Worm (Caenorhabditis elegans) whole organism, early embryonic: Measurements from ENCODE around the gene F47B7.3.
A peak's percentile ranks its signal among the peaks of the same experiment; 100 is the strongest.

Experiments used
- B0310.2 ChIP-seq: sonication (generic microtip); optimal IDR thresholded peaks from 2 replicates; lab custom pipeline; 2016; ENCODE audit warnings: mild to moderate bottlenecking, missing genetic modification characterization, missing compliant biosample characterization
- F13C5.2 ChIP-seq: sonication (generic microtip); optimal IDR thresholded peaks from 2 replicates; lab custom pipeline; 2017; ENCODE audit warnings: mild to moderate bottlenecking, missing genetic modification characterization, inconsistent platforms, missing compliant biosample characterization
- aly-1 ChIP-seq: sonication (generic microtip); optimal IDR thresholded peaks from 2 replicates; lab custom pipeline; 2016; ENCODE audit warnings: missing genetic modification characterization, missing compliant biosample characterization
- ama-1 ChIP-seq: fragments of 150-350 bp; optimal IDR thresholded peaks from 2 replicates; lab custom pipeline; 2014
- ceh-13 ChIP-seq: fragments of 200-800 bp; sonication (Bioruptor generic); optimal IDR thresholded peaks from 2 replicates; lab custom pipeline; 2018; ENCODE audit warnings: mild to moderate bottlenecking, missing genetic modification characterization, missing compliant biosample characterization
- ceh-36 ChIP-seq: sonication (generic microtip); optimal IDR thresholded peaks from 2 replicates; lab custom pipeline; 2016; ENCODE audit warnings: missing genetic modification characterization, inconsistent platforms, missing compliant biosample characterization
- ets-7 ChIP-seq: sonication (generic microtip); optimal IDR thresholded peaks from 2 replicates; lab custom pipeline; 2016; ENCODE audit warnings: missing genotype, missing genetic modification characterization, missing compliant biosample characterization
- flt-1 ChIP-seq: fragments of 200-800 bp; sonication (Bioruptor generic); IDR thresholded peaks from 2 replicates; pipeline ENCODE4 v1.3.6; 2022; ENCODE audit warnings: missing genetic modification characterization, missing compliant biosample characterization
- hmbx-1 ChIP-seq: sonication (generic microtip); optimal IDR thresholded peaks from 2 replicates; lab custom pipeline; 2016; ENCODE audit warnings: mild to moderate bottlenecking, missing genetic modification characterization, missing compliant biosample characterization
- hmg-4 ChIP-seq: fragments of 200-800 bp; sonication (Bioruptor generic); optimal IDR thresholded peaks from 2 replicates; lab custom pipeline; 2018; ENCODE audit warnings: mild to moderate bottlenecking, missing genetic modification characterization, missing compliant biosample characterization
- hnd-1 ChIP-seq: sonication (generic microtip); optimal IDR thresholded peaks from 2 replicates; lab custom pipeline; 2016; ENCODE audit warnings: missing genetic modification characterization, missing compliant biosample characterization
- pes-1 ChIP-seq: fragments of 200-800 bp; sonication (Bioruptor generic); IDR thresholded peaks from 2 replicates; pipeline ENCODE4 v1.3.6; 2022; ENCODE audit warnings: missing genetic modification reagents, missing genetic modification characterization, missing compliant biosample characterization
- scrt-1 ChIP-seq: fragments of 200-800 bp; sonication (Bioruptor generic); IDR thresholded peaks from 2 replicates; pipeline ENCODE4 v1.3.6; 2022; ENCODE audit warnings: missing genetic modification characterization, missing compliant biosample characterization
- sea-1 ChIP-seq: fragments of 200-800 bp; sonication (Bioruptor generic); conservative IDR thresholded peaks from 2 replicates; pipeline ENCODE4 v1.3.6; 2022; ENCODE audit warnings: missing genetic modification characterization, missing compliant biosample characterization
- tbx-11 ChIP-seq: fragments of 200-800 bp; sonication (Bioruptor generic); IDR thresholded peaks from 2 replicates; pipeline ENCODE4 v1.3.6; 2022; ENCODE audit warnings: missing genetic modification characterization, missing compliant biosample characterization
- tbx-37 ChIP-seq: fragments of 200-800 bp; sonication (Bioruptor generic); conservative IDR thresholded peaks from 2 replicates; pipeline ENCODE4 v1.3.6; 2022; ENCODE audit warnings: missing genetic modification reagents, missing genetic modification characterization, missing compliant biosample characterization
- tra-4 ChIP-seq: sonication (generic microtip); optimal IDR thresholded peaks from 2 replicates; lab custom pipeline; 2017; ENCODE audit warnings: missing genetic modification characterization, missing compliant biosample characterization

Gene F47B7.3

DNA sequence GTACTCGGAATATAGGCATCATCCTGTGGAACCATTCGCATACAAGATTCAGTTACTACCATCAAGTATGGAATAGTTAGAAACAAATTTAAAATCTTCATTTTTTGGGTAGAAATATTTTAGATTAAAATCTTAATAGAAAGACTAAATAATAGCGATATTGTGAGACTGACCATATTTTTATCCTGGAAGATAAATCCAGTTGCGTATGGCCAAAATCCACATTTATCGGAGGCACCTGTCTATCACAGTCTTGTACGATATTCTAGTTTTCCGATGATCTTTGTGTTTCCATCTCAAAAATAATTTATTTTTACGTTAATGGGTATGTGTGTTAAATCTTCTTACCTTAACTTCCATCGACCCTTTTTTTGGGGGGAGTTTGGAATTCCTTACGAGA lies at the start of gene F47B7.3:
TSS of gene F47B7.3 (minus strand) at position 101 of the 400 bp plus-strand sequence.
- TF ChIP-seq hmbx-1 (tag; lab: Kevin White, UChicago) (no peak), tbx-37 (no peak), ceh-36 (tag; lab: Kevin White, UChicago) (no peak), ceh-13 (GFP tag; lab: Kevin White, UChicago) (no peak), ets-7 (tag; lab: Kevin White, UChicago) (no peak), aly-1 (tag; lab: Kevin White, UChicago) (no peak), hnd-1 (tag; lab: Kevin White, UChicago) (no peak), F13C5.2 (tag; lab: Kevin White, UChicago) (no peak), tbx-11 (GFP tag; lab: Robert Waterston, UW) (no peak), flt-1 (GFP tag; lab: Robert Waterston, UW) (no peak), sea-1 (GFP tag; lab: Robert Waterston, UW) (no peak), B0310.2 (no peak)

DNA sequence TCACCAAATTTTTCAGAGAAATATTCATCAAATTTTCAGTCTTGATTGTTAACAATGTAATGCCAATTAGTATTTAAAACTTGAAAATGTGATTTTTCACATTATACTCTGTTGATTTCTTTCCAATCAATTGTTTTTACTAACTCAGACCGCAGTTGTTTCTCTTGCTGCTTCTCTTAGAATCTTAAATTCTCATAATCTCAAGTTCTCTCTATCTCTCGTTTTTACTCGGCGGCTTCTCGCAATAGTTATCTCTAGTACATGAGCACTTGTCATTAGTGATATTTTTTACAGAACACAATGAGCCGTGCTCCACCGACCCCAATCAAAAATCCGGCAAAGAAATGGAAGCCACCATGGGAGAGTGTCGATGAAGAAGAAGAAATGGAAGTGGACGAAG lies 43.0 kb upstream of the F47B7.3 start, which contains the start of gene F35A5.1:
TSS of gene F35A5.1 (plus strand) at position 301 of the 400 bp plus-strand sequence.
- TF ChIP-seq hnd-1 (tag; lab: Kevin White, UChicago): no peak
- no peak for TF ChIP-seq ceh-36 (tag; lab: Kevin White, UChicago)
- no peak for TF ChIP-seq B0310.2

DNA sequence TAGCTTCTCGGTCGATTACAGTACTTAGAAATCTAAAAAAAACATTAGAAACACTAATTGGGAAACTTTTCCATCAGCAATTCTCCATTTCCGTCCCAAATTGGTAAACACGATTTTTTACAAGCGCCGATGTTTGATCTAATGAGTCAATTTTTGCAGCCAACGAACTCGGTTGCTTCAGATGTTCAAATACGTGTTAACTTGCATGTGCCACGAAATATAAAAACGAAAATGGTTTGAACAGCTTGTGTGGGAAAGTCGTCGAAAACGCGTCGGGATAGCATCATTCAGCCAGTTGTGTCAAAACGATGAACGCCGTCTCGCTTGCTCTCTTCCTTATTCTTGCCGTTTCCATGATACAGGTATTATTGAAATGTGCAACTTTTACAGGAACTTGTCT lies 40.6 kb upstream of the F47B7.3 start, which contains the start of gene F35A5.2:
TSS of gene F35A5.2 (plus strand) at position 301 of the 400 bp plus-strand sequence.
- TF ChIP-seq ceh-36 (tag; lab: Kevin White, UChicago) (no peak), sea-1 (GFP tag; lab: Robert Waterston, UW) (no peak), hmg-4 (GFP tag; lab: Kevin White, UChicago) (no peak), F13C5.2 (tag; lab: Kevin White, UChicago) (no peak), ceh-13 (GFP tag; lab: Kevin White, UChicago) (no peak), tbx-37 (no peak), scrt-1 (no peak), B0310.2 (no peak), hnd-1 (tag; lab: Kevin White, UChicago) (no peak), pes-1 (GFP tag; lab: Robert Waterston, UW) (no peak), hmbx-1 (tag; lab: Kevin White, UChicago) (no peak), aly-1 (tag; lab: Kevin White, UChicago) (no peak), tra-4 (tag; lab: Kevin White, UChicago) (no peak), ets-7 (tag; lab: Kevin White, UChicago) (no peak), tbx-11 (GFP tag; lab: Robert Waterston, UW) (no peak), flt-1 (GFP tag; lab: Robert Waterston, UW) (no peak)

DNA sequence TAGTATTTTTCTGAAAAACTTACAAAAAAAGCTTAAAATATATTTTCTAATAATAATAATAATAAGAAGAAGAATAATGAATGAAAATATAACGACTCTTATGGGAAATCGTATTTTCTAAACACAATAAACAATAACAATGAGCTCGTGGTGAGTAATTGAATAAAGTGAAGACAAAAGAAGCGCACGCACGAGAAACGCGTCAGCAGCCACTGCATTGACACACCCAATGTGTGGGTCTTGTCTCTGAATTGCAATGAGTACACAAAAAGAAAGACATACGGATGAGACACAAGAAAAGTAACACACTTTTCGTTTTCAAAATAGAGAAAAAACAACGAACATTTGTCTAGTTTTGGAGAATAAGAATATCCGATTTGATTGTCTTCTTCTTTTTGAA lies 39.1 kb upstream of the F47B7.3 start, which contains the start of gene F35A5.8:
TSS of gene F35A5.8 (minus strand) at position 151 of the 400 bp plus-strand sequence.
- peak; percentile 65 for TF ChIP-seq F13C5.2 (tag; lab: Kevin White, UChicago)
- TF ChIP-seq tbx-11 (GFP tag; lab: Robert Waterston, UW): peak; percentile 62; the same call in 1 of the 2 replicates
- 0 out of 2 replicates have a peak, but pooled peaks have one; percentile 16 for TF ChIP-seq tbx-37
- TF ChIP-seq B0310.2: no peak

DNA sequence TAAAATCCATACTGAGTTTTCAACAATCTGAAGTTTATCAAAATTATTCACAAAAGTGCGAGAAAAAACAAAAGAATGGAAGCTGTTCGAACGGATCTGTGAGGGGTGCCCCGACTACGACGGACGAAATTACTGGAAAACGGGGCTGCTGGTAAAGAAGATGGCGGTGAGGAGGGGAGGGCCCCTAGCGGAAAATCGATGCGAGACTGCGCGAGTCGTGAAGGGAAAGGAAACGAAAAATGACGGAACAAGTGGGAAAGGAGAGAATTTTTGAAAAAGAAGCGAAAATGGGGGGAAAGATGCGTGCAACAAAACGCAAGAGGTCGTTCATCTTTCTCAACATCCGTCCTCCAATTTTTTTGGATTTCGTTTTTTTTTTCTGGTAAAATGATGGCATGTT lies 38.5 kb upstream of the F47B7.3 start:
- TF ChIP-seq hnd-1 (tag; lab: Kevin White, UChicago) (no peak), hmbx-1 (tag; lab: Kevin White, UChicago) (no peak), B0310.2 (no peak), scrt-1 (no peak), F13C5.2 (tag; lab: Kevin White, UChicago) (no peak)

DNA sequence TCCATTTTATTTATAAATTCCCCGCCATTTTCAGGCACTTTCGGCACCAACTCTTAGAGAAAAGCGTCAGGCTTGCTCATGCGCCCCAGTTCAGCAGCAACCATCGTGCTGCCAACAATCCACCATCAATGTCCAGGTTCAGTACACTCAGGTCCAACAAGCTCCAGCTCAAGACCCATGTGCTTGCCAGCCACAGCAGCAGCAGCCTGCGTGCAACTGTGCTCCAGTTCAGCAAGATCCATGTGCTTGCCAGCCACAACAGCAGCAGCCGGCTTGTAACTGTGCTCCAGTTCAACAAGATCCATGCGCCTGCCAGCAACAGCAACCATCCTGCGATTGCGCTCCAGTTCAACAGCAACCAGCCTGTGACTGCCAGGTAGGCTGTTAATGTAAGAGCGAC lies 34.1 kb upstream of the F47B7.3 start:
- TF ChIP-seq hmg-4 (GFP tag; lab: Kevin White, UChicago) (no peak), sea-1 (GFP tag; lab: Robert Waterston, UW) (no peak), aly-1 (tag; lab: Kevin White, UChicago) (no peak), ama-1 (no peak), hnd-1 (tag; lab: Kevin White, UChicago) (no peak), ceh-13 (GFP tag; lab: Kevin White, UChicago) (no peak), ets-7 (tag; lab: Kevin White, UChicago) (no peak), flt-1 (GFP tag; lab: Robert Waterston, UW) (no peak), tbx-37 (no peak), tra-4 (tag; lab: Kevin White, UChicago) (no peak), scrt-1 (no peak), tbx-11 (GFP tag; lab: Robert Waterston, UW) (no peak), hmbx-1 (tag; lab: Kevin White, UChicago) (no peak), F13C5.2 (tag; lab: Kevin White, UChicago) (no peak), ceh-36 (tag; lab: Kevin White, UChicago) (no peak)

DNA sequence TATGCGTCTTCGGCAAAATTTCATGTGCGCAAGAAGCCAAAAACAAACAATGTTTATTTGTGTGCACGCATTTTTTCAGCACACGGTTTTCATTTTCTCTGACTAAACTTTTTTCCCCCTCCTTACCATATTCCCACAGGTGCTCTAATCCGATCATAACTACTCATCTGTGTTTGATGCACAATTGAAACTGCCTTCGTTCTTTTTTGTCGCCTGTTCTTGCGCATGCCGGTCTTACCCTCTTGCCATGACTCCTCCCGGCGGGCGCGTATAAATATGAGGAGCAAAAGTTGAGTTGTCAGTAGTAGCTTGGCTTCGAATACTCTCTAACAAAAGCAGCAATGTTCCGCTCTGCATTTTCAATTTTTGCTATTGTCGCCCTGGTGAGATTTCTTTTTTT lies 33.7 kb upstream of the F47B7.3 start, which contains the start of gene abu-10:
TSS of gene abu-10 (plus strand) at position 301 of the 400 bp plus-strand sequence.
- no peak for TF ChIP-seq ceh-13 (GFP tag; lab: Kevin White, UChicago)
- TF ChIP-seq ceh-36 (tag; lab: Kevin White, UChicago): no peak
- no peak for TF ChIP-seq F13C5.2 (tag; lab: Kevin White, UChicago)
- no peak for TF ChIP-seq hmg-4 (GFP tag; lab: Kevin White, UChicago)

DNA sequence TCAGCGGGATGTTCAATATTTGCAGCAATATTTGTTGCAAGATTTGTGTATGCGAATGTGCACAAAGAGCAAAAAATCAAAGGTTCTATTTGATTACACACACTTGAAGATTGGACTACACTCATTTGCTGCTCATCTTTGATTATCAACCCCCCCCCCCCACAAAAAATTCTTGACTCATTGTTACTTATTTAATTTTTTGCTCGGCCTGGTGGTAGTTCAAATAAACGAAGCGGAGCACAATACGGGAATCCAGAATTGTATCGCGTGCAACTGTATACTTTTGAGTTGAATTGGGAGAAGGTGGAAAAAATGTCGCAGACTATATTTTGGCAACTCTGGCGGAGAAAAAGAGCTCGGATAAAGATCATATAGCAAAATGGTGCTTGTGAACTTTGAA lies 31.4 kb upstream of the F47B7.3 start, which contains the start of gene F35A5.5:
TSS of gene F35A5.5 (minus strand) at position 101 of the 400 bp plus-strand sequence.
- TF ChIP-seq B0310.2 (no peak), tra-4 (tag; lab: Kevin White, UChicago) (no peak), flt-1 (GFP tag; lab: Robert Waterston, UW) (no peak), scrt-1 (no peak), tbx-37 (no peak), ceh-36 (tag; lab: Kevin White, UChicago) (no peak), pes-1 (GFP tag; lab: Robert Waterston, UW) (no peak), aly-1 (tag; lab: Kevin White, UChicago) (no peak), tbx-11 (GFP tag; lab: Robert Waterston, UW) (no peak), ets-7 (tag; lab: Kevin White, UChicago) (no peak), hnd-1 (tag; lab: Kevin White, UChicago) (no peak), hmg-4 (GFP tag; lab: Kevin White, UChicago) (no peak), hmbx-1 (tag; lab: Kevin White, UChicago) (no peak), ama-1 (no peak), ceh-13 (GFP tag; lab: Kevin White, UChicago) (no peak), sea-1 (GFP tag; lab: Robert Waterston, UW) (no peak), F13C5.2 (tag; lab: Kevin White, UChicago) (no peak)
